Fruit fly (Drosophila melanogaster): ENCODE data around the gene CG3223.

The CG3223 gene

DNA sequence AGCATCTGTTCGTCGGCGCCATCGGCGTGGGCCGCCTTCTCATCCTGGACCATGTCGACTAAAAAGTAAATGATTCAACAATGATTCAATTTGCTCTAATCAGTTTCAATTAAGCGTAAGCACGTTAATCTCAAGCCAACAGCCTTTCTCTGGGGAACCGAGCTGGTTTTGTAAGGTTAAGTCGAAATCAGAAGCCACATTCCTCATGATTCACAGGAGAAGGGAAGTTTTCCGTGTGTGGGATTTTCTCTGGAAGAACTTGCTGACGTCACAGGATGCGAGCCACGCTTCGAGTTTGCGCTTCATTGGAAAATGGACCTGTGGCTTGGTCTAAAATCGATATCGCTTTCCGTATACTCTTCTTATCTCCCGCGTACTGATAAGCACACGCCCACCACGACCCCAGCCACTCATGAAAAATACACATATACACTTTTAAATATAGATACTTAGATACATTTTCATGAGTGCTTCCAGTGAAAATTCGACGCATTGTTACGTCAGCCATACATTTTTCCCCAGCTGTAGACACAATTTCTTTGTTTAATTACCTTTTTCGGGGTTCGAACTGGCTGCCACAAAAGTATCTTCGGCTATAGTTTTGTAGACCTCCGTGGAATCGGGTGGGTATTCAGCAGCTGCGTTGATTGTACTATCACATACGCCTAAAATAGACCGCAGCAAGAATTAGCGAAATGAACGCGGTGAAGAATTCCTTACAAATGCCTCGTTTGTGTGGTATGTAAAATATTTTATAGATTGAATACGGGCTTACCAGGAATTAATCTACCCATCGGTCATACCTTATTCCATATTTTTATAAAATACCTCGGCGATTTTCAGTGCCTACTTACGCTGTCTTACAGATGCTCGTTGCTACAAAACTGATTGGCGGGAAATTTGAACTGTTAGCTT is 31.9 kb upstream of the CG3223 start (continued):
- TF ChIP-seq run (tag; optimal IDR thresholded peaks at IDR 0.05) (no peak), CG6854 (GFP tag; optimal IDR thresholded peaks at IDR 0.05) (peak; percentile 1), Adf1 (GFP tag; IDR thresholded peaks at IDR 0.05) (peak; percentile 45; the same call in 1 of the 2 replicates), CG15011 (GFP tag; optimal IDR thresholded peaks at IDR 0.05) (no peak), Fer1 (GFP tag; optimal IDR thresholded peaks at IDR 0.05) (peak; percentile 64), CG3281 (GFP tag; optimal IDR thresholded peaks at IDR 0.05) (peak; percentile 24), CG7987 (GFP tag; optimal IDR thresholded peaks at IDR 0.05) (peak; percentile 36), CG6683 (GFP tag; optimal IDR thresholded peaks at IDR 0.05) (no peak), kni (GFP tag; optimal IDR thresholded peaks at IDR 0.05) (peak; percentile 57), otp (GFP tag; IDR thresholded peaks at IDR 0.05) (no peak), CG3995 (GFP tag; optimal IDR thresholded peaks at IDR 0.05) (peak; percentile 71), phol (tag; optimal IDR thresholded peaks at IDR 0.05) (peak; percentile 52), Fer2 (tag; optimal IDR thresholded peaks at IDR 0.05) (no peak), CG2199 (GFP tag; IDR thresholded peaks at IDR 0.05) (peak; percentile 79; the same call in 2 of the 3 replicates), grn (GFP tag; optimal IDR thresholded peaks at IDR 0.05) (peak; percentile 55), CG14710 (tag; optimal IDR thresholded peaks at IDR 0.05) (peak; percentile 52), CG8924 (tag; optimal IDR thresholded peaks at IDR 0.05) (peak; percentile 54), sug (tag; optimal IDR thresholded peaks at IDR 0.05) (peak; percentile 62), Spps (tag; optimal IDR thresholded peaks at IDR 0.05) (peak; percentile 44), CG10366 (GFP tag; IDR thresholded peaks at IDR 0.05) (no peak), CG10979 (tag; optimal IDR thresholded peaks at IDR 0.05) (peak; percentile 5), CG13296 (GFP tag; optimal IDR thresholded peaks at IDR 0.05) (no peak), mirr (GFP tag; optimal IDR thresholded peaks at IDR 0.05) (peak; percentile 41), unpg (GFP tag; optimal IDR thresholded peaks at IDR 0.05) (peak; percentile 22), Stat92E (GFP tag; optimal IDR thresholded peaks at IDR 0.05) (peak in 1 of 3 experiments; percentile 89), wek (GFP tag; optimal IDR thresholded peaks at IDR 0.05) (peak; percentile 29), Sin3A (optimal IDR thresholded peaks at IDR 0.05) (peak; percentile 27), Ada2b (GFP tag; IDR thresholded peaks at IDR 0.05) (no peak), Dek (tag; optimal IDR thresholded peaks at IDR 0.05) (peak; percentile 52), CG34376 (GFP tag; optimal IDR thresholded peaks at IDR 0.05) (peak; percentile 86), trem (tag; optimal IDR thresholded peaks at IDR 0.05) (peak; percentile 80), nau (GFP tag; optimal IDR thresholded peaks at IDR 0.05) (peak; percentile 18), Vsx1 (GFP tag; optimal IDR thresholded peaks at IDR 0.05) (no peak), knrl (GFP tag; IDR thresholded peaks at IDR 0.05; ENCODE audit: partially characterized antibody) (peak; percentile 46; the same call in 1 of the 3 replicates), Dbx (GFP tag; IDR thresholded peaks at IDR 0.05) (peak; percentile 54; the same call in 2 of the 3 replicates), pzg (GFP tag; optimal IDR thresholded peaks at IDR 0.05) (peak; percentile 98), CG18262 (tag; optimal IDR thresholded peaks at IDR 0.05) (no peak), p53 (GFP tag; optimal IDR thresholded peaks at IDR 0.05) (no peak), CG12391 (tag; optimal IDR thresholded peaks at IDR 0.05) (peak; percentile 25), CG17361 (GFP tag; IDR thresholded peaks at IDR 0.05) (peak; percentile 36; the same call in 1 of the 3 replicates), bsh (GFP tag; optimal IDR thresholded peaks at IDR 0.05) (peak in 1 of 2 experiments; percentile 22), Med (GFP tag) (peak; percentile 89), gsb-n (tag; optimal IDR thresholded peaks at IDR 0.05) (peak; percentile 53), CG10321 (GFP tag; IDR thresholded peaks at IDR 0.05) (no peak), grau (tag; optimal IDR thresholded peaks at IDR 0.05) (peak; percentile 46), dm (GFP tag; optimal IDR thresholded peaks at IDR 0.05) (peak; percentile 33), mld (GFP tag; IDR thresholded peaks at IDR 0.05; ENCODE audit: partially characterized antibody) (no peak)
